Worm (Caenorhabditis elegans): ENCODE data around the gene B0563.5.

DNA sequence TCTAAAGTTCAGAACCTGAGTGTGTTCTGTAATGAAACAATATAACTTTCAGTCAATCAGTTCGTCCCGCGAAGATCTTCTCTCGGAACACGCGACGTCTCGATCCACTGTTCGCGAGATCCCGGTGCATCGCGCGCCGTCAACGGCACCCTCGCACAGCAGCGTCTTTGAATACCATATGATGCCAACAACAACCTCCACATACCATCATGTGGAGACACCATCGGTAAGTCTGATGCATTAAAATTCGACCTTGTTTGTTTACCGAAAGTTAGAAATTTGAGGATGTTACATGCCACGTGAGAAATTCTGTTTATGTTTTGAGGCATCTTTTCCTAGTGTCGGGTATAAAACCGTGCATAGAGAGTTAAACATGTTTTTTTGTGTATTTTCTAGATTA is 42.4 kb upstream of the B0563.5 start:
- no peak for TF ChIP-seq attf-5 (GFP tag; optimal IDR thresholded peaks at IDR 0.05)
- TF ChIP-seq unc-62 (GFP tag; optimal IDR thresholded peaks at IDR 0.05): no peak
- no peak for TF ChIP-seq F10E7.11 (tag; optimal IDR thresholded peaks at IDR 0.05)
- no peak for TF ChIP-seq ztf-6 (GFP tag; IDR thresholded peaks at IDR 0.05)
- no peak for TF ChIP-seq nhr-120 (GFP tag; IDR thresholded peaks at IDR 0.05)
- TF ChIP-seq rec-8 (tag; optimal IDR thresholded peaks at IDR 0.05): no peak
- no peak for TF ChIP-seq lin-35 (GFP tag; optimal IDR thresholded peaks at IDR 0.05)
- no peak for TF ChIP-seq nhr-90 (tag; optimal IDR thresholded peaks at IDR 0.05)
- TF ChIP-seq cebp-2 (GFP tag; IDR thresholded peaks at IDR 0.05): no peak
- no peak for TF ChIP-seq Y67H2A.10 (GFP tag; conservative IDR thresholded peaks at IDR 0.05)
